Fruit fly (Drosophila melanogaster) whole organism, pupa: ENCODE measurements around the gene Rpt5.

Experiments used
- CG10348 ChIP-seq: fragments of 200-800 bp; sonication (Bioruptor generic); IDR thresholded peaks from 2 replicates; pipeline ENCODE4 v1.3.6; 2022; ENCODE audit warnings: missing biosample characterization, missing genetic modification characterization
- CG12605 ChIP-seq: fragments of 200-800 bp; sonication (Bioruptor generic); IDR thresholded peaks from 2 replicates; pipeline ENCODE4 v1.3.6; 2022; ENCODE audit warnings: missing biosample characterization, missing genetic modification characterization
- CG13204 ChIP-seq: fragments of 200-800 bp; sonication (Bioruptor generic); optimal IDR thresholded peaks from 2 replicates; lab custom pipeline; 2018; ENCODE audit warnings: missing biosample characterization, mild to moderate bottlenecking, missing genetic modification characterization, moderate library complexity
- CG14655 ChIP-seq: fragments of 200-800 bp; sonication (Bioruptor generic); optimal IDR thresholded peaks from 3 replicates; lab custom pipeline; 2017; ENCODE audit warnings: mild to moderate bottlenecking, missing biosample characterization, missing genetic modification reagents, missing genetic modification characterization
- CG15710 ChIP-seq: fragments of 200-800 bp; sonication (Bioruptor generic); optimal IDR thresholded peaks from 2 replicates; lab custom pipeline; 2018; ENCODE audit warnings: missing biosample characterization, mild to moderate bottlenecking, missing genetic modification characterization, moderate library complexity
- CG17806 ChIP-seq: fragments of 200-800 bp; sonication (Bioruptor generic); optimal IDR thresholded peaks from 2 replicates; lab custom pipeline; 2018; ENCODE audit warnings: missing biosample characterization, mild to moderate bottlenecking, missing genetic modification characterization, moderate library complexity
- CG32121 ChIP-seq: fragments of 200-800 bp; sonication (Bioruptor generic); IDR thresholded peaks from 2 replicates; pipeline ENCODE4 v1.3.6; 2022; ENCODE audit warnings: missing biosample characterization, missing genetic modification characterization
- CG34367 ChIP-seq: fragments of 200-800 bp; sonication (Bioruptor generic); optimal IDR thresholded peaks from 2 replicates; lab custom pipeline; 2018; ENCODE audit warnings: missing biosample characterization, mild to moderate bottlenecking, missing genetic modification characterization
- CG4496 ChIP-seq: fragments of 200-800 bp; sonication (Bioruptor generic); IDR thresholded peaks from 3 replicates; pipeline ENCODE4 v1.3.6; 2022; ENCODE audit warnings: missing biosample characterization, missing genetic modification characterization
- CG8159 ChIP-seq: fragments of 200-800 bp; sonication (Bioruptor generic); optimal IDR thresholded peaks from 3 replicates; lab custom pipeline; 2018; ENCODE audit warnings: missing biosample characterization, mild to moderate bottlenecking, missing genetic modification characterization, moderate library complexity
- CG8301 ChIP-seq: fragments of 200-800 bp; sonication (Bioruptor generic); optimal IDR thresholded peaks from 2 replicates; lab custom pipeline; 2018; ENCODE audit warnings: missing biosample characterization, mild to moderate bottlenecking, missing genetic modification characterization
- D1 ChIP-seq: fragments of 200-800 bp; sonication (Bioruptor generic); optimal IDR thresholded peaks from 2 replicates; lab custom pipeline; 2018; ENCODE audit warnings: missing biosample characterization, mild to moderate bottlenecking, missing genetic modification characterization, moderate library complexity
- EcR ChIP-seq: fragments of 200-800 bp; sonication (Bioruptor generic); optimal IDR thresholded peaks from 3 replicates; lab custom pipeline; 2019; ENCODE audit warnings: missing biosample characterization, missing genetic modification characterization, mild to moderate bottlenecking, moderate library complexity, missing genetic modification reagents
- Ets98B ChIP-seq: fragments of 200-800 bp; sonication (Bioruptor generic); IDR thresholded peaks from 2 replicates; pipeline ENCODE4 v1.3.6; 2022; ENCODE audit warnings: missing biosample characterization, missing genetic modification characterization
- Pif1A ChIP-seq: fragments of 200-800 bp; sonication (Bioruptor generic); optimal IDR thresholded peaks from 3 replicates; lab custom pipeline; 2016; ENCODE audit warnings: missing biosample characterization, missing genetic modification characterization
- Pif1B ChIP-seq: fragments of 200-800 bp; sonication (Bioruptor generic); optimal IDR thresholded peaks from 3 replicates; lab custom pipeline; 2016; ENCODE audit warnings: missing biosample characterization, missing genetic modification characterization
- Snoo ChIP-seq: fragments of 200-800 bp; sonication (Bioruptor generic); optimal IDR thresholded peaks from 3 replicates; lab custom pipeline; 2017; ENCODE audit warnings: missing biosample characterization, mild to moderate bottlenecking, missing genetic modification characterization, inconsistent platforms
- fd96Ca ChIP-seq: fragments of 200-800 bp; sonication (Bioruptor generic); IDR thresholded peaks from 3 replicates; pipeline ENCODE4 v1.3.6; 2022; ENCODE audit warnings: missing biosample characterization, missing genetic modification characterization
- gl ChIP-seq: fragments of 200-800 bp; sonication (Bioruptor generic); optimal IDR thresholded peaks from 2 replicates; lab custom pipeline; 2018; ENCODE audit warnings: missing biosample characterization, mild to moderate bottlenecking, missing genetic modification characterization
- rn ChIP-seq: fragments of 200-800 bp; sonication (Bioruptor generic); IDR thresholded peaks from 2 replicates; pipeline ENCODE4 v1.3.6; 2022; ENCODE audit warnings: missing biosample characterization, missing genetic modification characterization

Gene Rpt5

dm6 chr3R:23729066-23729465 lies 23.6 kb upstream of the Rpt5 start:
- no peak for TF ChIP-seq CG32121 (GFP tag; lab: Robert Waterston, UW)
- TF ChIP-seq Pif1A (GFP tag; lab: Kevin White, UChicago) = no peak
- TF ChIP-seq CG4496 (GFP tag; lab: Robert Waterston, UW) = no peak

dm6 chr3R:23729632-23730471 lies 22.8 kb upstream of the Rpt5 start:
- TF ChIP-seq CG32121 (GFP tag; lab: Robert Waterston, UW) (peak; percentile 57), Ets98B (GFP tag; lab: Robert Waterston, UW) (peak; percentile 61), Pif1B (GFP tag; lab: Kevin White, UChicago) (no peak), CG34367 (no peak), CG12605 (GFP tag; lab: Robert Waterston, UW) (peak; percentile 62), CG17806 (tag; lab: Kevin White, UChicago) (no peak), CG14655 (peak; percentile 45), gl (tag; lab: Kevin White, UChicago) (peak; percentile 38), fd96Ca (GFP tag; lab: Robert Waterston, UW) (peak; percentile 51; the same call in 2 of the 3 replicates), CG4496 (GFP tag; lab: Robert Waterston, UW) (peak; percentile 84), CG8301 (peak; percentile 39), CG13204 (GFP tag; lab: Kevin White, UChicago) (peak; percentile 54), CG8159 (tag; lab: Kevin White, UChicago) (peak; percentile 21), Snoo (tag; lab: Kevin White, UChicago) (peak; percentile 40), CG15710 (tag; lab: Kevin White, UChicago) (peak; percentile 6), rn (GFP tag; lab: Robert Waterston, UW) (no peak), EcR (GFP tag; lab: Kevin White, UChicago) (peak; percentile 54)

- TF ChIP-seq EcR (GFP tag; lab: Kevin White, UChicago) (peak; percentile 18), D1 (tag; lab: Kevin White, UChicago) (no peak)
- TF ChIP-seq, all 21 proteins: peak for 1
Measured at dm6 chr3R:23730472-23730801, 22.2 kb upstream of the Rpt5 start.

- TF ChIP-seq CG13204 (GFP tag; lab: Kevin White, UChicago) (no peak), D1 (tag; lab: Kevin White, UChicago) (no peak), CG15710 (tag; lab: Kevin White, UChicago) (no peak), Pif1A (GFP tag; lab: Kevin White, UChicago) (no peak), Snoo (tag; lab: Kevin White, UChicago) (no peak), CG10348 (GFP tag; lab: Robert Waterston, UW) (no peak), fd96Ca (GFP tag; lab: Robert Waterston, UW) (no peak), rn (GFP tag; lab: Robert Waterston, UW) (no peak), CG4496 (GFP tag; lab: Robert Waterston, UW) (no peak), gl (tag; lab: Kevin White, UChicago) (no peak), CG12605 (GFP tag; lab: Robert Waterston, UW) (no peak), CG14655 (no peak)
Measured at dm6 chr3R:23732533-23732932, 20.1 kb upstream of the Rpt5 start.

dm6 chr3R:23732990-23733512 lies 19.6 kb upstream of the Rpt5 start, which contains the start of the genes Hmgcr and Rpn9:
Hmgcr (plus strand) TSS chr3R:23733324.
Rpn9 (minus strand) TSS chr3R:23733462.
- TF ChIP-seq Ets98B (GFP tag; lab: Robert Waterston, UW) (peak; percentile 11; the same call in 1 of the 2 replicates), CG12605 (GFP tag; lab: Robert Waterston, UW) (no peak)

- TF ChIP-seq CG10348 (GFP tag; lab: Robert Waterston, UW) = no peak
- TF ChIP-seq Snoo (tag; lab: Kevin White, UChicago) = no peak
- TF ChIP-seq CG8159 (tag; lab: Kevin White, UChicago) = no peak
- TF ChIP-seq D1 (tag; lab: Kevin White, UChicago) = no peak
- no peak for TF ChIP-seq EcR (GFP tag; lab: Kevin White, UChicago)
- no peak for TF ChIP-seq gl (tag; lab: Kevin White, UChicago)
- no peak for TF ChIP-seq CG13204 (GFP tag; lab: Kevin White, UChicago)
- no peak for TF ChIP-seq CG8301
- no peak for TF ChIP-seq CG12605 (GFP tag; lab: Robert Waterston, UW)
- no peak for TF ChIP-seq fd96Ca (GFP tag; lab: Robert Waterston, UW)
- no peak for TF ChIP-seq CG32121 (GFP tag; lab: Robert Waterston, UW)
- TF ChIP-seq rn (GFP tag; lab: Robert Waterston, UW) = no peak
- no peak for TF ChIP-seq CG17806 (tag; lab: Kevin White, UChicago)
- TF ChIP-seq CG15710 (tag; lab: Kevin White, UChicago) = no peak
Measured at dm6 chr3R:23733771-23734170, 18.9 kb upstream of the Rpt5 start.
